Fruit fly (Drosophila melanogaster) whole organism, embryonic: Measurements from ENCODE around the gene elgi.

Source experiments
- Atf6 ChIP-seq: fragments of 200-800 bp; sonication (Bioruptor generic); IDR thresholded peaks from 2 replicates; pipeline ENCODE4 v1.3.6; 2022; ENCODE audit warnings: missing biosample characterization, missing genetic modification characterization
- BEAF-32 ChIP-seq: fragments of 200-800 bp; sonication (Bioruptor generic); optimal IDR thresholded peaks from 3 replicates; lab custom pipeline; 2017; ENCODE audit warnings: missing biosample characterization, missing genetic modification characterization, mild to moderate bottlenecking, moderate library complexity, missing genetic modification reagents
- CG10147 ChIP-seq: fragments of 200-800 bp; sonication (Bioruptor generic); optimal IDR thresholded peaks from 2 replicates; lab custom pipeline; 2019; ENCODE audit warnings: missing biosample characterization, mild to moderate bottlenecking, missing genetic modification characterization, moderate library complexity
- CG10431 ChIP-seq: fragments of 200-800 bp; sonication (Bioruptor generic); optimal IDR thresholded peaks from 3 replicates; lab custom pipeline; 2018; ENCODE audit warnings: missing biosample characterization, mild to moderate bottlenecking, missing genetic modification characterization
- CG11247 ChIP-seq: fragments of 200-800 bp; sonication (Bioruptor generic); IDR thresholded peaks from 2 replicates; pipeline ENCODE4 v1.3.6; 2022; ENCODE audit warnings: missing biosample characterization, missing genetic modification characterization
- CG14014 ChIP-seq: fragments of 200-800 bp; sonication (Bioruptor generic); IDR thresholded peaks from 2 replicates; pipeline ENCODE4 v1.3.6; 2022; ENCODE audit warnings: missing biosample characterization, missing genetic modification characterization
- CG1647 ChIP-seq: fragments of 200-800 bp; sonication (Bioruptor generic); optimal IDR thresholded peaks from 3 replicates; lab custom pipeline; 2016; ENCODE audit warnings: missing biosample characterization, missing genetic modification characterization
- CG17186 ChIP-seq: fragments of 200-800 bp; sonication (Bioruptor generic); optimal IDR thresholded peaks from 3 replicates; lab custom pipeline; 2017; ENCODE audit warnings: missing biosample characterization, missing genetic modification reagents, missing genetic modification characterization
- CG1832 ChIP-seq: fragments of 200-800 bp; sonication (Bioruptor generic); optimal IDR thresholded peaks from 2 replicates; lab custom pipeline; 2017; ENCODE audit warnings: missing biosample characterization, mild to moderate bottlenecking, missing genetic modification characterization, inconsistent platforms
- CG31224 ChIP-seq: fragments of 200-800 bp; sonication (Bioruptor generic); IDR thresholded peaks from 2 replicates; pipeline ENCODE4 v1.3.6; 2022; ENCODE audit warnings: missing biosample characterization, missing genetic modification characterization
- CG3281 ChIP-seq: fragments of 200-800 bp; sonication (Bioruptor generic); optimal IDR thresholded peaks from 3 replicates; lab custom pipeline; 2017; ENCODE audit warnings: missing biosample characterization, mild to moderate bottlenecking, missing genetic modification characterization
- CG33213 ChIP-seq: fragments of 200-800 bp; sonication (Bioruptor generic); optimal IDR thresholded peaks from 3 replicates; lab custom pipeline; 2016; ENCODE audit warnings: missing biosample characterization, missing genetic modification characterization
- CG3847 ChIP-seq: fragments of 200-800 bp; sonication (Bioruptor generic); IDR thresholded peaks from 2 replicates; pipeline ENCODE4 v1.3.6; 2022; ENCODE audit warnings: missing biosample characterization, missing genetic modification characterization
- CG4617 ChIP-seq: fragments of 200-800 bp; sonication (Bioruptor generic); optimal IDR thresholded peaks from 3 replicates; lab custom pipeline; 2016; ENCODE audit warnings: missing biosample characterization, missing genetic modification characterization, borderline replicate concordance
- CG4854 ChIP-seq: fragments of 200-800 bp; sonication (Bioruptor generic); optimal IDR thresholded peaks from 2 replicates; lab custom pipeline; 2016; ENCODE audit warnings: missing biosample characterization, missing genetic modification characterization, inconsistent platforms
- CG6689 ChIP-seq: fragments of 200-800 bp; sonication (Bioruptor generic); IDR thresholded peaks from 2 replicates; pipeline ENCODE4 v1.3.6; 2022; ENCODE audit warnings: missing biosample characterization, missing genetic modification characterization
- CG6765 ChIP-seq: fragments of 200-800 bp; sonication (Bioruptor generic); optimal IDR thresholded peaks from 3 replicates; lab custom pipeline; 2017; ENCODE audit warnings: missing biosample characterization, mild to moderate bottlenecking, missing genetic modification characterization
- CG8281 ChIP-seq: fragments of 200-800 bp; sonication (Bioruptor generic); optimal IDR thresholded peaks from 2 replicates; lab custom pipeline; 2018; ENCODE audit warnings: missing biosample characterization, mild to moderate bottlenecking, missing genetic modification characterization, moderate library complexity
- CG9437 ChIP-seq: fragments of 200-800 bp; sonication (Bioruptor generic); optimal IDR thresholded peaks from 2 replicates; lab custom pipeline; 2018; ENCODE audit warnings: missing biosample characterization, mild to moderate bottlenecking, missing genetic modification characterization
- Dbx ChIP-seq: fragments of 200-800 bp; sonication (Bioruptor generic); IDR thresholded peaks from 3 replicates; pipeline ENCODE4 v1.3.6; 2022; ENCODE audit warnings: missing biosample characterization, missing genetic modification characterization
- HLH3B ChIP-seq: fragments of 200-800 bp; sonication (Bioruptor generic); IDR thresholded peaks from 2 replicates; pipeline ENCODE4 v1.3.6; 2022; ENCODE audit warnings: missing biosample characterization, missing genetic modification characterization
- Hey ChIP-seq: fragments of 200-800 bp; sonication (Bioruptor generic); optimal IDR thresholded peaks from 3 replicates; lab custom pipeline; 2018; ENCODE audit warnings: missing biosample characterization, mild to moderate bottlenecking, missing genetic modification characterization
- Hr3 ChIP-seq: fragments of 200-800 bp; sonication (Bioruptor generic); optimal IDR thresholded peaks from 3 replicates; lab custom pipeline; 2016; ENCODE audit warnings: missing biosample characterization, missing genetic modification characterization
- Kr ChIP-seq: fragments of 200-800 bp; sonication (Bioruptor generic); optimal IDR thresholded peaks from 2 replicates; lab custom pipeline; 2017; ENCODE audit warnings: missing biosample characterization, mild to moderate bottlenecking, missing genetic modification characterization
- MESR4 ChIP-seq: fragments of 200-800 bp; sonication (Bioruptor generic); optimal IDR thresholded peaks from 2 replicates; lab custom pipeline; 2018; ENCODE audit warnings: missing biosample characterization, mild to moderate bottlenecking, missing genetic modification characterization, moderate library complexity
- Max ChIP-seq: fragments of 200-800 bp; sonication (Bioruptor generic); optimal IDR thresholded peaks from 2 replicates; lab custom pipeline; 2016; ENCODE audit warnings: missing biosample characterization, mild to moderate bottlenecking, missing genetic modification characterization
- Mes4 ChIP-seq: fragments of 200-800 bp; sonication (Bioruptor generic); optimal IDR thresholded peaks from 2 replicates; lab custom pipeline; 2016; ENCODE audit warnings: missing biosample characterization, missing genetic modification characterization
- NfI ChIP-seq: fragments of 200-800 bp; sonication (Bioruptor generic); optimal IDR thresholded peaks from 3 replicates; lab custom pipeline; 2018; ENCODE audit warnings: missing biosample characterization, mild to moderate bottlenecking, missing genetic modification characterization, moderate library complexity
- Oli ChIP-seq: fragments of 200-800 bp; sonication (Bioruptor generic); optimal IDR thresholded peaks from 2 replicates; lab custom pipeline; 2018; ENCODE audit warnings: missing biosample characterization, mild to moderate bottlenecking, missing genetic modification characterization, moderate library complexity
- Vsx1 ChIP-seq: fragments of 200-800 bp; sonication (Bioruptor generic); optimal IDR thresholded peaks from 2 replicates; lab custom pipeline; 2017; ENCODE audit warnings: missing biosample characterization, mild to moderate bottlenecking, missing genetic modification characterization, missing genetic modification reagents
- chif ChIP-seq, 2 experiments: fragments of 200-800 bp; sonication (Bioruptor generic); optimal IDR thresholded peaks; 3 replicates each; lab custom pipeline; 2016; ENCODE audit warnings: missing biosample characterization in 2 of 2, missing genetic modification characterization in 2 of 2
- chn ChIP-seq: fragments of 200-800 bp; sonication (Bioruptor generic); optimal IDR thresholded peaks from 2 replicates; lab custom pipeline; 2016; ENCODE audit warnings: missing biosample characterization, missing genetic modification characterization
- da ChIP-seq: fragments of 200-800 bp; sonication (Bioruptor generic); optimal IDR thresholded peaks from 2 replicates; lab custom pipeline; 2016; ENCODE audit warnings: missing biosample characterization, missing genetic modification characterization
- dimm ChIP-seq: fragments of 200-800 bp; sonication (Bioruptor generic); IDR thresholded peaks from 2 replicates; pipeline ENCODE4 v1.3.6; 2022; ENCODE audit warnings: missing biosample characterization, missing genetic modification characterization
- en ChIP-seq: fragments of 200-800 bp; sonication (Bioruptor generic); optimal IDR thresholded peaks from 2 replicates; lab custom pipeline; 2016; ENCODE audit warnings: missing biosample characterization, missing genetic modification characterization
- gfzf ChIP-seq: fragments of 200-800 bp; sonication (Bioruptor generic); optimal IDR thresholded peaks from 2 replicates; lab custom pipeline; 2016; ENCODE audit warnings: missing biosample characterization, mild to moderate bottlenecking, missing genetic modification characterization, moderate library complexity
- grau ChIP-seq: fragments of 200-800 bp; optimal IDR thresholded peaks from 3 replicates; lab custom pipeline; 2019; ENCODE audit warnings: missing biosample characterization, mild to moderate bottlenecking, missing genetic modification characterization, moderate library complexity
- h ChIP-seq: fragments of >200 bp; optimal IDR thresholded peaks from 2 replicates; lab custom pipeline; 2017
- pan ChIP-seq, 4 experiments: fragments of >200 bp in 3 of 4; fragments of 200-800 bp in 1 of 4; sonication (Bioruptor generic) in 1 of 4; optimal IDR thresholded peaks in 3 of 4; IDR thresholded peaks in 1 of 4; 2 replicates each; pipeline versions ENCODE4 v1.3.6 to Lab custom; 2017 to 2022; ENCODE audit warnings: missing biosample characterization in 2 of 4, missing genetic modification characterization in 2 of 4, mixed read lengths in 1 of 4
- pho ChIP-seq: fragments of 200-800 bp; sonication (Bioruptor generic); optimal IDR thresholded peaks from 2 replicates; lab custom pipeline; 2016; ENCODE audit warnings: missing biosample characterization, missing genetic modification characterization
- pita ChIP-seq: fragments of 200-800 bp; sonication (Bioruptor generic); optimal IDR thresholded peaks from 2 replicates; lab custom pipeline; 2017; ENCODE audit warnings: missing biosample characterization, mild to moderate bottlenecking, missing genetic modification characterization
- pnt ChIP-seq: fragments of 200-800 bp; sonication (Bioruptor generic); optimal IDR thresholded peaks from 3 replicates; lab custom pipeline; 2016; ENCODE audit warnings: missing biosample characterization, missing genetic modification characterization
- salm ChIP-seq: fragments of 200-800 bp; sonication (Bioruptor generic); optimal IDR thresholded peaks from 2 replicates; lab custom pipeline; 2018; ENCODE audit warnings: missing biosample characterization, mild to moderate bottlenecking, missing genetic modification characterization
- scrt ChIP-seq: fragments of 200-800 bp; sonication (Bioruptor generic); optimal IDR thresholded peaks from 2 replicates; lab custom pipeline; 2018; ENCODE audit warnings: missing biosample characterization, mild to moderate bottlenecking, missing genetic modification characterization, moderate library complexity
- tap ChIP-seq: fragments of 200-800 bp; optimal IDR thresholded peaks from 3 replicates; lab custom pipeline; 2019; ENCODE audit warnings: missing biosample characterization, mild to moderate bottlenecking, missing genetic modification characterization, moderate library complexity
- tgo ChIP-seq: fragments of 200-800 bp; sonication (Bioruptor generic); IDR thresholded peaks from 3 replicates; pipeline ENCODE4 v1.3.6; 2022; ENCODE audit warnings: missing biosample characterization, missing genetic modification characterization
- yki ChIP-seq: fragments of >200 bp; optimal IDR thresholded peaks from 3 replicates; lab custom pipeline; 2018
- zen2 ChIP-seq: fragments of 200-800 bp; sonication (Bioruptor generic); IDR thresholded peaks from 3 replicates; pipeline ENCODE4 v1.3.6; 2022; ENCODE audit warnings: missing biosample characterization, missing genetic modification characterization; ENCODE audit not compliant: partially characterized antibody
- zf30C ChIP-seq: fragments of 200-800 bp; sonication (Bioruptor generic); optimal IDR thresholded peaks from 3 replicates; lab custom pipeline; 2018; ENCODE audit warnings: missing biosample characterization, mild to moderate bottlenecking, missing genetic modification characterization

The elgi gene

dm6 chr3L:16004401-16005237, 48.3 kb downstream of the elgi start, which contains the start of the genes hzg and mRpS31 (continued):
- TF ChIP-seq scrt (GFP tag; lab: Kevin White, UChicago), result peak; percentile 34
- TF ChIP-seq da, result no peak
- peak; percentile 50; the same call in 2 of the 3 replicates for TF ChIP-seq tgo
- TF ChIP-seq zf30C (GFP tag; lab: Kevin White, UChicago), result peak; percentile 5
- no peak for TF ChIP-seq CG17186 (GFP tag; lab: Kevin White, UChicago)
- 0 out of 2 replicates have a peak, but pooled peaks have one; percentile 35 for TF ChIP-seq CG31224 (GFP tag; lab: Robert Waterston, UW)
- TF ChIP-seq grau (tag; lab: Kevin White, UChicago), result peak; percentile 71
- peak; percentile 48; the same call in 1 of the 2 replicates for TF ChIP-seq Atf6 (GFP tag; lab: Robert Waterston, UW)
- TF ChIP-seq chn, result peak; percentile 46
- no peak for TF ChIP-seq h (lab: Kevin White, UChicago)
- TF ChIP-seq CG3847 (GFP tag; lab: Robert Waterston, UW), result peak; percentile 61
- TF ChIP-seq CG11247 (GFP tag; lab: Robert Waterston, UW), result no peak
- TF ChIP-seq CG4854 (GFP tag; lab: Kevin White, UChicago), result no peak
- TF ChIP-seq Hr3 (GFP tag; lab: Kevin White, UChicago), result peak; percentile 57
- TF ChIP-seq CG9437, result peak; percentile 23
- peak; percentile 14 to 25 for TF ChIP-seq chif (GFP tag; optimal IDR thresholded peaks at IDR 0.05; lab: Kevin White, UChicago)
- peak; percentile 22 for TF ChIP-seq tap (tag; lab: Kevin White, UChicago)
- peak; percentile 60 for TF ChIP-seq pho (GFP tag; lab: Kevin White, UChicago)
- no peak for TF ChIP-seq CG8281 (tag; lab: Kevin White, UChicago)
- no peak for TF ChIP-seq Mes4
- TF ChIP-seq CG6689 (GFP tag; lab: Robert Waterston, UW), result 0 out of 2 replicates have a peak, but pooled peaks have one; percentile 31
- TF ChIP-seq CG10147 (GFP tag; lab: Kevin White, UChicago), result peak; percentile 65
- TF ChIP-seq Max (GFP tag; lab: Kevin White, UChicago), result peak; percentile 54
- peak; percentile 54 for TF ChIP-seq CG33213 (GFP tag; lab: Kevin White, UChicago)
- TF ChIP-seq Kr (GFP tag; lab: Kevin White, UChicago), result no peak
- no peak for TF ChIP-seq salm
- TF ChIP-seq CG10431, result peak; percentile 39
- TF ChIP-seq NfI, result peak; percentile 44
- no peak for TF ChIP-seq pan (optimal IDR thresholded peaks at IDR 0.05; lab: Kevin White, UChicago)
- TF ChIP-seq pan (GFP tag; optimal IDR thresholded peaks at IDR 0.05 in 1 of 2, IDR thresholded peaks at IDR 0.05 in 1 of 2), result peak in 1 of 2 experiments; percentile 24
- no peak for TF ChIP-seq dimm (GFP tag; lab: Robert Waterston, UW)
- peak; percentile 1 for TF ChIP-seq Oli
- no peak for TF ChIP-seq zen2 (GFP tag; lab: Robert Waterston, UW)
- TF ChIP-seq en (GFP tag; lab: Kevin White, UChicago), result no peak
- TF ChIP-seq gfzf (GFP tag; lab: Kevin White, UChicago), result peak; percentile 89
- no peak for TF ChIP-seq CG1832
- TF ChIP-seq Vsx1, result no peak
- peak; percentile 5 for TF ChIP-seq CG3281 (GFP tag; lab: Kevin White, UChicago)
- TF ChIP-seq HLH3B (GFP tag; lab: Robert Waterston, UW), result no peak
- TF ChIP-seq yki, result no peak
- no peak for TF ChIP-seq CG6765
- peak; percentile 30 for TF ChIP-seq pnt (GFP tag; lab: Kevin White, UChicago)
- TF ChIP-seq Dbx (GFP tag; lab: Robert Waterston, UW), result peak; percentile 19; the same call in 1 of the 3 replicates
- no peak for TF ChIP-seq CG14014
- TF ChIP-seq CG4617 (GFP tag; lab: Kevin White, UChicago), result peak; percentile 32
- no peak for TF ChIP-seq pita (GFP tag; lab: Kevin White, UChicago)
- no peak for TF ChIP-seq Hey (tag; lab: Kevin White, UChicago)
- TF ChIP-seq MESR4, result peak; percentile 63
- no peak for TF ChIP-seq CG1647
- TF ChIP-seq BEAF-32 (GFP tag; lab: Kevin White, UChicago), result peak; percentile 51
